Fruit fly (Drosophila melanogaster): Measurements from ENCODE around the gene hng2.

hng2 gene

DNA sequence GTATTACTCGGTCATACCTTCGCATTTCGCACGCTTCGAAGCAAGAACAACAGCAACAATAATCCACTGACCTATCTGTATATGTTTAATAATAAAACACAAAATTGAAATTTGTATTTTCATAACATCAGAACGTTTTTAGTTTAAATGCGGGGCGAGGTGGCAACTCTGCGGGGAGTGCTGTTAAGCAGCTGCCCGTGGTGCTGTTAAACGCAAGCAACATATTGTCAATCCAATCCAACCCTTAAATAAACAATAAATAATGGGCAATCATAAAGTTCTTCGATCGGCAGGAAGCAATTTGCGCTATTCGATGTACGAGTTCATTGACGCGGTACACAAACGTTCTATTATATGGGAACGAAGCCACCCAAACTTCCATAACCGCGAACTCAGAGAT is at the start of gene hng2:
hng2 (plus strand) TSS at position 219 of the 400 bp plus-strand sequence.
- TF ChIP-seq Sp1 (GFP tag; optimal IDR thresholded peaks at IDR 0.05) (no peak), pan (optimal IDR thresholded peaks at IDR 0.05) (no peak), Myc (optimal IDR thresholded peaks at IDR 0.05) (peak; percentile 9)

DNA sequence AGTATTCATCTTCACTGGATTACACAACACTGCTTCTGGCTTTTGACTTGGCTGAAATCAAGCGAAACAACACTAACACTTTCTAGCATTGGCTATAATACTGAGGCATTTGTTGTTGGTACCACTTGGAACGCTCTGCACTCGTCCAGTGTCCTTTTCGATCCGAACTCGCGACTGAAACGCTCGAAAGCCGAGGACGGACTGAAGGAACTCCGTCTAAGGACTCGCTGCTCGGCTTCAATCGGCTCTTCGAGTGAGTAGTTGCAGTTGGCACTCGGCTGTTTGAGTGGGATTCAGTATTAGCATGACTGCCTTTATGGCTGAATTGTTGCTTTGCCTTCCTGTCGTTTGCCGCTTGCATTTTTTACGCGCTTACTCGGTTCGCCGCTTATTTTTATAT is 38.1 kb upstream of the hng2 start, which contains the start of the genes CG34135 and CG11768:
CG34135 (minus strand) TSS at position 194 of the 400 bp plus-strand sequence.
CG11768 (minus strand) TSS at position 203 of the 400 bp plus-strand sequence.
- TF ChIP-seq dl (GFP tag; optimal IDR thresholded peaks at IDR 0.05; ENCODE audit: insufficient read depth in 1 of 2, partially characterized antibody in 2 of 2) (no peak), Mio (GFP tag; optimal IDR thresholded peaks at IDR 0.05) (no peak), usp (GFP tag; optimal IDR thresholded peaks at IDR 0.05) (no peak), Rel (GFP tag; optimal IDR thresholded peaks at IDR 0.05) (no peak), Rel (tag; optimal IDR thresholded peaks at IDR 0.05) (no peak)

DNA sequence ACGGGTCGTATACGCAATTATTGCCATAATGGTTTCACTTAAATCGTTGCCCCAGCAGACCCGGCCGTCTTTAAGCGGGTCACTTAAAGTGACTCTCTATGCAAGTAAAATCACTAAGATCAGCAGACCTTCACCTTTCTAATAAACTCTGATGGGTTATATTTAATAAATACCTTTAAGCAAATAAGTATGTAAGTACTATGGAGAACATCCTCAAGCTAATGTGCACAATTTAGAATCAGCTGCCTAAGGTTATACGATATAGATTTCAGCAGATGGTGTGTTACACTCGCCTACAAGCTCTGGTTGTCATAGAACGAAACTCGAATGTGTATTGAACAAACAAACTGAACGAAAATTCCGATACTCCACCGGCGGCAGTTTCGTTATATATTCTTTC is 37.0 kb upstream of the hng2 start, which contains the start of gene CG8236:
CG8236 (plus strand) TSS at position 301 of the 400 bp plus-strand sequence.
- TF ChIP-seq fru (GFP tag; optimal IDR thresholded peaks at IDR 0.05), result no peak
- TF ChIP-seq Dfd (GFP tag; optimal IDR thresholded peaks at IDR 0.05), result no peak

DNA sequence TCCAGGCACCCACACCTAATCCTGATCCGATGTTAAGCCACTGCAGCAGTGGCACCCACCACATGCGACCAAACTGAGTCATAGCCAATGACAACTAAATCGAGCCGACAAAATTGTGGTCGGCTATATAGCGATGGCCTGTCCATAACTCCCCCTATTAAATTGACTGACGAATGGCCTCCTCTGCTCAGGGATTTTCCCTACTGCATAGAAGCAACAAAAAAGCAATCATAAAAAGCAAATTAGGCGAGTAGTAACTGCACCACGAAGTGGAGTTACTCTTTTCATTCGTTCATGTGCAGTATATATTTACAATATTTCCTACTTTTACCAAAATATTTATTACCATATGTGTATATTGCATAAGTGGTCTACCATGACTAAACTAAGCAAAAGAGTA is 33.5 kb upstream of the hng2 start, which contains the start of gene CG13318:
CG13318 (minus strand) TSS at position 101 of the 400 bp plus-strand sequence.
- TF ChIP-seq CG9705 (GFP tag; optimal IDR thresholded peaks at IDR 0.05) (no peak), dmrt93B (GFP tag; optimal IDR thresholded peaks at IDR 0.05) (no peak), h (GFP tag; optimal IDR thresholded peaks at IDR 0.05) (no peak), Myc (optimal IDR thresholded peaks at IDR 0.05) (no peak), N (GFP tag; optimal IDR thresholded peaks at IDR 0.05) (no peak), CrebA (GFP tag; optimal IDR thresholded peaks at IDR 0.05; ENCODE audit: borderline replicate concordance) (no peak), psq (GFP tag; optimal IDR thresholded peaks at IDR 0.05) (no peak), HLH106 (tag; optimal IDR thresholded peaks at IDR 0.05) (no peak), OdsH (GFP tag; optimal IDR thresholded peaks at IDR 0.05) (no peak), Hr78 (GFP tag; optimal IDR thresholded peaks at IDR 0.05) (no peak), lola (GFP tag; optimal IDR thresholded peaks at IDR 0.05) (no peak), Rel (GFP tag; optimal IDR thresholded peaks at IDR 0.05) (no peak), Rel (tag; optimal IDR thresholded peaks at IDR 0.05) (no peak), Jra (GFP tag; optimal IDR thresholded peaks at IDR 0.05) (no peak), jim (GFP tag; optimal IDR thresholded peaks at IDR 0.05) (no peak), GATAd (GFP tag; optimal IDR thresholded peaks at IDR 0.05) (no peak), fru (GFP tag; optimal IDR thresholded peaks at IDR 0.05) (no peak)

DNA sequence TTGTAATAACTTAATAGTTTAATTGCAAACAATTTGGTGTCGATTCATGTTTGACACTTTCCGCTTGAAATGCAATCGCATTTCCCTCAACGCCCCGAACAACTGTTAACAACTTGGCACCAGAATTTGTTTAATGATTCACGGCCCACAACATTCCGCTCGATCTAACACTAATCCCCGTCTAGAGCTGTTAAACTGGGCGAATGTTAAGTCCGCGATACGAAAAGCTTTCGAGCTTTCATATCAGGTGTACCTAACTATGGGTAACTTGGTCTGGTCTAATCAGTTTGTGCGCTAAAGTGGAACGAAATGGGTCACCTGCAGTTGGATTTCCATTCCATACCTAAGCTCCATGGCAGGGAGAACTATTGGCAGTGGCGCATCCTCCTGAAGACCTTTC is 33.0 kb upstream of the hng2 start, which contains the start of gene CG34301:
CG34301 (plus strand) TSS at position 301 of the 400 bp plus-strand sequence.
- TF ChIP-seq ey (GFP tag; optimal IDR thresholded peaks at IDR 0.05) (no peak), Abd-B (GFP tag; optimal IDR thresholded peaks at IDR 0.05) (no peak), fru (GFP tag; optimal IDR thresholded peaks at IDR 0.05) (no peak), sv (GFP tag; optimal IDR thresholded peaks at IDR 0.05) (no peak), jim (GFP tag; optimal IDR thresholded peaks at IDR 0.05) (no peak), N (GFP tag; optimal IDR thresholded peaks at IDR 0.05) (no peak), CG32264 (GFP tag; optimal IDR thresholded peaks at IDR 0.05) (no peak), HLH106 (tag; optimal IDR thresholded peaks at IDR 0.05) (no peak), OdsH (GFP tag; optimal IDR thresholded peaks at IDR 0.05) (no peak)

DNA sequence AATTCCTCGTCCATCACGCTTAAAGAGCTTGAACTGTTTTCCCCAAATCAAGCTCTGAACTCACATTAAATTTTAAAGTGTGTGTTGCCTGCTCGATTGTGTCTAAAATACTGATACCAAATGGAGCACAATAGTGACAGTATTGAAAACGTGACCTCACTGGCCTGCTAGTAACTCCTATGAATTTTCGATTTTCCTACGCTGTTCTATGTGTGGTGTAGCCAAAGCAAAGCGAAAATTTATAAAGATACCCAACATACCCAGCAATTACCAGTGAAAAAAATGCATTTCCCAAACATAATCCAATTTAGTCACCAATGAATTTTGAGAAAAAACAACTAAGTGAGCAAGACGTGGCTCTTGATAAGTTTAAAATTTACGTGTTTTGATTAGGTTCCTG is 26.3 kb upstream of the hng2 start, which contains the start of gene CG33191:
CG33191 (minus strand) TSS at position 101 of the 400 bp plus-strand sequence.
- no peak for TF ChIP-seq tai (GFP tag; optimal IDR thresholded peaks at IDR 0.05)
- TF ChIP-seq br (GFP tag; optimal IDR thresholded peaks at IDR 0.05), result no peak
- TF ChIP-seq CrebA (GFP tag; optimal IDR thresholded peaks at IDR 0.05; ENCODE audit: borderline replicate concordance), result no peak
- no peak for TF ChIP-seq dsf (GFP tag; optimal IDR thresholded peaks at IDR 0.05; ENCODE audit: borderline replicate concordance)
- no peak for TF ChIP-seq OdsH (GFP tag; optimal IDR thresholded peaks at IDR 0.05)
- TF ChIP-seq jim (GFP tag; optimal IDR thresholded peaks at IDR 0.05), result no peak
- TF ChIP-seq N (GFP tag; optimal IDR thresholded peaks at IDR 0.05), result no peak
- TF ChIP-seq psq (GFP tag; optimal IDR thresholded peaks at IDR 0.05), result no peak
- TF ChIP-seq fru (GFP tag; optimal IDR thresholded peaks at IDR 0.05), result no peak
- no peak for TF ChIP-seq Abd-B (GFP tag; optimal IDR thresholded peaks at IDR 0.05)
- TF ChIP-seq GATAd (GFP tag; optimal IDR thresholded peaks at IDR 0.05), result no peak
- TF ChIP-seq Myc (optimal IDR thresholded peaks at IDR 0.05), result no peak
- no peak for TF ChIP-seq HLH106 (tag; optimal IDR thresholded peaks at IDR 0.05)
- no peak for TF ChIP-seq rgr (GFP tag; optimal IDR thresholded peaks at IDR 0.05)
